Fruit fly (Drosophila melanogaster) whole organism, embryonic: ENCODE data around the gene CG44088.

Source experiments
- Atf-2 ChIP-seq: fragments of 200-800 bp; sonication (Bioruptor generic); optimal IDR thresholded peaks from 2 replicates; lab custom pipeline; 2016; ENCODE audit warnings: missing biosample characterization, missing genetic modification characterization
- CG10209 ChIP-seq: fragments of 200-800 bp; sonication (Bioruptor generic); optimal IDR thresholded peaks from 3 replicates; lab custom pipeline; 2017; ENCODE audit warnings: missing biosample characterization, mild to moderate bottlenecking, missing genetic modification characterization, missing genetic modification reagents
- CG10543 ChIP-seq: fragments of 200-800 bp; sonication (Bioruptor generic); optimal IDR thresholded peaks from 3 replicates; lab custom pipeline; 2017; ENCODE audit warnings: missing biosample characterization, mild to moderate bottlenecking, missing genetic modification characterization, moderate library complexity
- CG11695 ChIP-seq: fragments of 200-800 bp; sonication (Bioruptor generic); IDR thresholded peaks from 3 replicates; pipeline ENCODE4 v1.3.6; 2022; ENCODE audit warnings: missing biosample characterization, missing genetic modification characterization
- CG12104 ChIP-seq: fragments of 200-800 bp; sonication (Bioruptor generic); optimal IDR thresholded peaks from 3 replicates; lab custom pipeline; 2016; ENCODE audit warnings: missing biosample characterization, missing genetic modification characterization
- CG1233 ChIP-seq: fragments of 200-800 bp; sonication (Bioruptor generic); optimal IDR thresholded peaks from 4 replicates; lab custom pipeline; 2018; ENCODE audit warnings: missing biosample characterization, mild to moderate bottlenecking, missing genetic modification characterization
- CG12659 ChIP-seq: fragments of 200-800 bp; sonication (Bioruptor generic); optimal IDR thresholded peaks from 3 replicates; lab custom pipeline; 2017; ENCODE audit warnings: mild to moderate bottlenecking, missing biosample characterization, missing genetic modification reagents, missing genetic modification characterization
- CG13296 ChIP-seq: fragments of 200-800 bp; sonication (Bioruptor generic); optimal IDR thresholded peaks from 3 replicates; lab custom pipeline; 2018; ENCODE audit warnings: missing biosample characterization, mild to moderate bottlenecking, missing genetic modification characterization
- CG14965 ChIP-seq: fragments of 200-800 bp; sonication (Bioruptor generic); optimal IDR thresholded peaks from 2 replicates; lab custom pipeline; 2016; ENCODE audit warnings: missing biosample characterization, missing genetic modification characterization, borderline replicate concordance
- CG15011 ChIP-seq: fragments of 200-800 bp; sonication (Bioruptor generic); optimal IDR thresholded peaks from 3 replicates; lab custom pipeline; 2018; ENCODE audit warnings: missing biosample characterization, mild to moderate bottlenecking, missing genetic modification characterization
- CG17802 ChIP-seq: fragments of 200-800 bp; sonication (Bioruptor generic); optimal IDR thresholded peaks from 2 replicates; lab custom pipeline; 2018; ENCODE audit warnings: missing biosample characterization, mild to moderate bottlenecking, missing genetic modification characterization, moderate library complexity
- CG2116 ChIP-seq: fragments of 200-800 bp; sonication (Bioruptor generic); optimal IDR thresholded peaks from 3 replicates; lab custom pipeline; 2018; ENCODE audit warnings: missing biosample characterization, mild to moderate bottlenecking, missing genetic modification characterization
- CG31441 ChIP-seq: fragments of 200-800 bp; sonication (Bioruptor generic); IDR thresholded peaks from 2 replicates; pipeline ENCODE4 v1.3.6; 2022; ENCODE audit warnings: missing biosample characterization, missing genetic modification characterization
- CG32772 ChIP-seq: fragments of 200-800 bp; sonication (Bioruptor generic); IDR thresholded peaks from 2 replicates; pipeline ENCODE4 v1.3.6; 2022; ENCODE audit warnings: missing biosample characterization, missing genetic modification characterization
- CG3281 ChIP-seq: fragments of 200-800 bp; sonication (Bioruptor generic); optimal IDR thresholded peaks from 3 replicates; lab custom pipeline; 2017; ENCODE audit warnings: missing biosample characterization, mild to moderate bottlenecking, missing genetic modification characterization
- CG34224 ChIP-seq: fragments of 200-800 bp; sonication (Bioruptor generic); IDR thresholded peaks from 3 replicates; pipeline ENCODE4 v1.3.6; 2022; ENCODE audit warnings: missing biosample characterization, missing genetic modification characterization; ENCODE audit not compliant: partially characterized antibody
- CG3726 ChIP-seq: fragments of 200-800 bp; sonication (Bioruptor generic); IDR thresholded peaks from 3 replicates; pipeline ENCODE4, ENCODE4 v1.3.6; 2022; ENCODE audit warnings: missing biosample characterization, missing genetic modification characterization
- CG6254 ChIP-seq: fragments of 200-800 bp; sonication (Bioruptor generic); optimal IDR thresholded peaks from 3 replicates; lab custom pipeline; 2017; ENCODE audit warnings: mild to moderate bottlenecking, missing biosample characterization, missing genetic modification reagents, missing genetic modification characterization
- CG7556 ChIP-seq: fragments of 200-800 bp; sonication (Bioruptor generic); optimal IDR thresholded peaks from 2 replicates; lab custom pipeline; 2017; ENCODE audit warnings: missing biosample characterization, mild to moderate bottlenecking, missing genetic modification characterization
- CG7928 ChIP-seq: fragments of 200-800 bp; sonication (Bioruptor generic); optimal IDR thresholded peaks from 2 replicates; lab custom pipeline; 2017; ENCODE audit warnings: missing biosample characterization, mild to moderate bottlenecking, missing genetic modification characterization
- CoRest ChIP-seq: fragments of 200-800 bp; sonication (Bioruptor generic); optimal IDR thresholded peaks from 3 replicates; lab custom pipeline; 2018; ENCODE audit warnings: missing biosample characterization, mild to moderate bottlenecking, missing genetic modification characterization, moderate library complexity
- D ChIP-seq, 2 experiments: fragments of 200-800 bp in 1 of 2; fragments of >200 bp in 1 of 2; sonication (Bioruptor generic) in 1 of 2; optimal IDR thresholded peaks; 2 replicates in 1 of 2; 3 replicates in 1 of 2; lab custom pipeline; 2017; ENCODE audit warnings: mild to moderate bottlenecking in 1 of 2, missing biosample characterization in 1 of 2, missing genetic modification characterization in 1 of 2, missing genetic modification reagents in 1 of 2
- Dfd ChIP-seq, 2 experiments: fragments of >200 bp; optimal IDR thresholded peaks; 2 replicates each; lab custom pipeline; 2017; ENCODE audit warnings: missing biosample characterization in 2 of 2, missing genetic modification characterization in 2 of 2
- Fer3 ChIP-seq: fragments of 200-800 bp; sonication (Bioruptor generic); optimal IDR thresholded peaks from 2 replicates; lab custom pipeline; 2018; ENCODE audit warnings: missing biosample characterization, mild to moderate bottlenecking, missing genetic modification characterization, moderate library complexity
- GATAe ChIP-seq: fragments of 200-800 bp; sonication (Bioruptor generic); conservative IDR thresholded peaks from 2 replicates; pipeline ENCODE4 v1.3.6; 2022; ENCODE audit warnings: missing biosample characterization, missing genetic modification characterization
- HLHmδ ChIP-seq: fragments of 200-800 bp; sonication (Bioruptor generic); optimal IDR thresholded peaks from 2 replicates; lab custom pipeline; 2018; ENCODE audit warnings: missing biosample characterization, mild to moderate bottlenecking, missing genetic modification characterization, moderate library complexity
- Hr3 ChIP-seq: fragments of 200-800 bp; sonication (Bioruptor generic); optimal IDR thresholded peaks from 3 replicates; lab custom pipeline; 2016; ENCODE audit warnings: missing biosample characterization, missing genetic modification characterization
- NfI ChIP-seq: fragments of 200-800 bp; sonication (Bioruptor generic); optimal IDR thresholded peaks from 3 replicates; lab custom pipeline; 2018; ENCODE audit warnings: missing biosample characterization, mild to moderate bottlenecking, missing genetic modification characterization, moderate library complexity
- Oaz ChIP-seq: fragments of 200-800 bp; sonication (Bioruptor generic); IDR thresholded peaks from 2 replicates; pipeline ENCODE4 v1.3.6; 2022; ENCODE audit warnings: missing biosample characterization, missing genetic modification characterization
- Xbp1 ChIP-seq: fragments of 200-800 bp; sonication (Bioruptor generic); optimal IDR thresholded peaks from 3 replicates; lab custom pipeline; 2016; ENCODE audit warnings: missing biosample characterization, mild to moderate bottlenecking, missing genetic modification characterization
- aop ChIP-seq: fragments of 200-800 bp; sonication (Bioruptor generic); IDR thresholded peaks from 2 replicates; pipeline ENCODE4 v1.3.6; 2022; ENCODE audit warnings: missing biosample characterization, missing genetic modification characterization
- bbx ChIP-seq: fragments of 200-800 bp; sonication (Bioruptor generic); IDR thresholded peaks from 2 replicates; pipeline ENCODE4 v1.3.6; 2022; ENCODE audit warnings: missing biosample characterization, missing genetic modification characterization; ENCODE audit not compliant: partially characterized antibody
- crc ChIP-seq: fragments of 200-800 bp; sonication (Bioruptor generic); optimal IDR thresholded peaks from 2 replicates; lab custom pipeline; 2016; ENCODE audit warnings: missing biosample characterization, missing genetic modification characterization
- dan ChIP-seq: fragments of 200-800 bp; sonication (Bioruptor generic); IDR thresholded peaks from 2 replicates; pipeline ENCODE4 v1.3.6; 2022; ENCODE audit warnings: missing biosample characterization, missing genetic modification characterization
- danr ChIP-seq: fragments of 200-800 bp; sonication (Bioruptor generic); IDR thresholded peaks from 2 replicates; pipeline ENCODE4 v1.3.6; 2022; ENCODE audit warnings: missing biosample characterization, missing genetic modification characterization
- eyg ChIP-seq: fragments of 200-800 bp; sonication (Bioruptor generic); optimal IDR thresholded peaks from 3 replicates; lab custom pipeline; 2016; ENCODE audit warnings: missing biosample characterization, missing genetic modification characterization
- gcm ChIP-seq: fragments of 200-800 bp; sonication (Bioruptor generic); optimal IDR thresholded peaks from 2 replicates; lab custom pipeline; 2019; ENCODE audit warnings: missing biosample characterization, mild to moderate bottlenecking, missing genetic modification characterization, moderate library complexity
- gsb ChIP-seq: fragments of 200-800 bp; sonication (Bioruptor generic); IDR thresholded peaks from 2 replicates; pipeline ENCODE4 v1.3.6; 2022; ENCODE audit warnings: missing biosample characterization, missing genetic modification characterization
- gt ChIP-seq: fragments of 200-800 bp; sonication (Bioruptor generic); IDR thresholded peaks from 2 replicates; pipeline ENCODE4 v1.3.6; 2022; ENCODE audit warnings: missing biosample characterization, missing genetic modification characterization
- hkb ChIP-seq, 2 experiments: fragments of 200-800 bp in 1 of 2; fragments of >200 bp in 1 of 2; sonication (Bioruptor generic) in 1 of 2; IDR thresholded peaks in 1 of 2; optimal IDR thresholded peaks in 1 of 2; 2 replicates each; pipeline versions ENCODE4 v1.3.6 to Lab custom; 2017 to 2022; ENCODE audit warnings: missing biosample characterization in 1 of 2, missing genetic modification characterization in 1 of 2
- kay ChIP-seq: fragments of 200-800 bp; sonication (Bioruptor generic); optimal IDR thresholded peaks from 2 replicates; lab custom pipeline; 2016; ENCODE audit warnings: missing biosample characterization, missing genetic modification characterization
- lola ChIP-seq, 3 experiments: fragments of >200 bp in 2 of 3; fragments of 200-800 bp in 1 of 3; sonication (Bioruptor generic) in 1 of 3; optimal IDR thresholded peaks; 2 replicates each; lab custom pipeline; 2017 to 2019; ENCODE audit warnings: missing biosample characterization in 3 of 3, missing genetic modification characterization in 3 of 3, mild to moderate bottlenecking in 1 of 3, moderate library complexity in 1 of 3
- nom ChIP-seq: fragments of 200-800 bp; sonication (Bioruptor generic); optimal IDR thresholded peaks from 2 replicates; lab custom pipeline; 2017; ENCODE audit warnings: missing biosample characterization, missing genetic modification characterization, mild to moderate bottlenecking, moderate library complexity, missing genetic modification reagents
- pho ChIP-seq: fragments of 200-800 bp; sonication (Bioruptor generic); optimal IDR thresholded peaks from 2 replicates; lab custom pipeline; 2016; ENCODE audit warnings: missing biosample characterization, missing genetic modification characterization
- pita ChIP-seq: fragments of 200-800 bp; sonication (Bioruptor generic); optimal IDR thresholded peaks from 2 replicates; lab custom pipeline; 2017; ENCODE audit warnings: missing biosample characterization, mild to moderate bottlenecking, missing genetic modification characterization
- schlank ChIP-seq: fragments of 200-800 bp; sonication (Bioruptor generic); optimal IDR thresholded peaks from 2 replicates; lab custom pipeline; 2018; ENCODE audit warnings: missing biosample characterization, mild to moderate bottlenecking, missing genetic modification characterization
- shn ChIP-seq: fragments of 200-800 bp; sonication (Bioruptor generic); optimal IDR thresholded peaks from 3 replicates; lab custom pipeline; 2016; ENCODE audit warnings: missing biosample characterization, missing genetic modification characterization
- tx ChIP-seq: fragments of 200-800 bp; sonication (Bioruptor generic); optimal IDR thresholded peaks from 2 replicates; lab custom pipeline; 2016; ENCODE audit warnings: missing biosample characterization, missing genetic modification characterization
- wor ChIP-seq: fragments of 200-800 bp; sonication (Bioruptor generic); IDR thresholded peaks from 2 replicates; pipeline ENCODE4 v1.3.6; 2022; ENCODE audit warnings: missing biosample characterization, missing genetic modification characterization

CG44088 gene

DNA sequence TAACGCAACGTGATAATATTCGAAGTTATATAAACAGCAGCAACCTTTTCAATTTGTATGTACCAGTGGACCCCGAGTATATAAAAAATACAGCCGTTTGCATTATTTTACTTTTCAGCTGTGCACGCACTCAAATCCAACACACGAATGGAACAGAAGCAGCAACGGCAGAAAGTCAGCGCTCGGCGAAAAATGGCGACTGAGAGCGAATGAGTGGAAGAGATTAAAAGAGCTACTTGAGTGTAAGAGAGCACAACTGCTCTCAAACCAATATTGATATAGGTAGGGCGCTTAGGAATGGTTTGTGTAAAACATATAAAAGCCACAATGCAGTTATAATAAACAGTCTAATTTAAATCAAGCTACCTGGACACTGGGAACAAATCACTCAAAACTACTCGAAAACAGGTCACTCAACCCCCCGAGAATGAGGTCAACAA, 31.5 kb upstream of the CG44088 start (continued):
- no peak for TF ChIP-seq gt (GFP tag; lab: Robert Waterston, UW)
- TF ChIP-seq CG7928 (GFP tag; lab: Kevin White, UChicago): no peak
- TF ChIP-seq CG12659 (GFP tag; lab: Kevin White, UChicago): peak; percentile 66
- no peak for TF ChIP-seq schlank
- TF ChIP-seq D (optimal IDR thresholded peaks at IDR 0.05; lab: Kevin White, UChicago): no peak
- peak; percentile 65 for TF ChIP-seq D (GFP tag; optimal IDR thresholded peaks at IDR 0.05; lab: Kevin White, UChicago)
- TF ChIP-seq CG7556 (GFP tag; lab: Kevin White, UChicago): peak; percentile 55
- peak; percentile 41 for TF ChIP-seq eyg (GFP tag; lab: Kevin White, UChicago)
- TF ChIP-seq CG6254: peak; percentile 55
- TF ChIP-seq CG11695: peak; percentile 72
- peak; percentile 66 for TF ChIP-seq CG3281 (GFP tag; lab: Kevin White, UChicago)
- no peak for TF ChIP-seq pho
- TF ChIP-seq Hr3 (GFP tag; lab: Kevin White, UChicago): no peak
- peak; percentile 3 for TF ChIP-seq kay (GFP tag; lab: Kevin White, UChicago)
- peak in 1 of 3 experiments; percentile 34 for TF ChIP-seq lola (GFP tag; optimal IDR thresholded peaks at IDR 0.05; lab: Kevin White, UChicago)
- TF ChIP-seq Dfd (GFP tag; optimal IDR thresholded peaks at IDR 0.05; lab: Kevin White, UChicago): no peak
- peak; percentile 62 for TF ChIP-seq shn
- TF ChIP-seq gsb (GFP tag; lab: Robert Waterston, UW): no peak
- peak; percentile 63 for TF ChIP-seq nom
- TF ChIP-seq CG31441: peak; percentile 70
- peak; percentile 70 for TF ChIP-seq CG1233 (GFP tag; lab: Kevin White, UChicago)
- no peak for TF ChIP-seq pita (GFP tag; lab: Kevin White, UChicago)
- TF ChIP-seq crc (GFP tag; lab: Kevin White, UChicago): peak; percentile 53
- peak; percentile 65 for TF ChIP-seq CG15011 (GFP tag; lab: Kevin White, UChicago)
- TF ChIP-seq CG17802 (tag; lab: Kevin White, UChicago): no peak
- peak; percentile 1 for TF ChIP-seq CoRest (tag; lab: Kevin White, UChicago)
- TF ChIP-seq CG10543: peak; percentile 73
- peak; percentile 74 for TF ChIP-seq CG10209 (GFP tag; lab: Kevin White, UChicago)
- TF ChIP-seq CG34224: peak; percentile 32; the same call in 1 of the 3 replicates
- TF ChIP-seq CG12104 (GFP tag; lab: Kevin White, UChicago): peak; percentile 47
- TF ChIP-seq dan: no peak
- TF ChIP-seq Xbp1 (GFP tag; lab: Kevin White, UChicago): peak; percentile 6
- no peak for TF ChIP-seq GATAe (GFP tag; lab: Robert Waterston, UW)
- no peak for TF ChIP-seq hkb (optimal IDR thresholded peaks at IDR 0.05; lab: Kevin White, UChicago)
- TF ChIP-seq hkb (GFP tag; IDR thresholded peaks at IDR 0.05; lab: Robert Waterston, UW): peak; percentile 80
- TF ChIP-seq danr (GFP tag; lab: Robert Waterston, UW): no peak
- TF ChIP-seq NfI (GFP tag; lab: Kevin White, UChicago): no peak
- peak; percentile 59 for TF ChIP-seq Fer3
- peak; percentile 70 for TF ChIP-seq gcm (GFP tag; lab: Kevin White, UChicago)
- no peak for TF ChIP-seq CG32772
- no peak for TF ChIP-seq tx (GFP tag; lab: Kevin White, UChicago)
- no peak for TF ChIP-seq Oaz (GFP tag; lab: Robert Waterston, UW)
- TF ChIP-seq bbx (GFP tag; lab: Robert Waterston, UW): peak; percentile 64; the same call in 1 of the 2 replicates
- peak; percentile 67 for TF ChIP-seq CG14965 (GFP tag; lab: Kevin White, UChicago)
- no peak for TF ChIP-seq aop (GFP tag; lab: Robert Waterston, UW)
- peak; percentile 82 for TF ChIP-seq HLHmδ (GFP tag; lab: Kevin White, UChicago)
- TF ChIP-seq Atf-2 (GFP tag; lab: Kevin White, UChicago): peak; percentile 35
- TF ChIP-seq wor (GFP tag; lab: Robert Waterston, UW): no peak
- peak; percentile 83 for TF ChIP-seq CG13296
- no peak for TF ChIP-seq CG3726 (GFP tag; lab: Robert Waterston, UW)
- peak; percentile 42 for TF ChIP-seq CG2116 (GFP tag; lab: Kevin White, UChicago)
